Fruit fly (Drosophila melanogaster) whole organism, embryonic: ENCODE results near the gene CG17633.

Source experiments
- ATbp ChIP-seq: fragments of 200-800 bp; sonication (Bioruptor generic); optimal IDR thresholded peaks from 2 replicates; lab custom pipeline; 2017; ENCODE audit warnings: missing biosample characterization, mild to moderate bottlenecking, missing genetic modification characterization, missing genetic modification reagents
- B-H2 ChIP-seq: fragments of 200-800 bp; sonication (Bioruptor generic); optimal IDR thresholded peaks from 2 replicates; lab custom pipeline; 2018; ENCODE audit warnings: missing biosample characterization, mild to moderate bottlenecking, missing genetic modification characterization
- BEAF-32 ChIP-seq: fragments of 200-800 bp; sonication (Bioruptor generic); optimal IDR thresholded peaks from 3 replicates; lab custom pipeline; 2017; ENCODE audit warnings: missing biosample characterization, missing genetic modification characterization, mild to moderate bottlenecking, moderate library complexity, missing genetic modification reagents
- CG11560 ChIP-seq: fragments of 200-800 bp; sonication (Bioruptor generic); IDR thresholded peaks from 3 replicates; pipeline ENCODE4 v1.3.6; 2022; ENCODE audit warnings: missing biosample characterization, missing genetic modification characterization
- CG12219 ChIP-seq: fragments of 200-800 bp; sonication (Bioruptor generic); optimal IDR thresholded peaks from 3 replicates; lab custom pipeline; 2018; ENCODE audit warnings: missing biosample characterization, mild to moderate bottlenecking, missing genetic modification characterization
- CG13424 ChIP-seq: fragments of 200-800 bp; sonication (Bioruptor generic); optimal IDR thresholded peaks from 2 replicates; lab custom pipeline; 2019; ENCODE audit warnings: missing biosample characterization, mild to moderate bottlenecking, missing genetic modification characterization, moderate library complexity
- CG14710 ChIP-seq: fragments of 200-800 bp; sonication (Bioruptor generic); optimal IDR thresholded peaks from 3 replicates; lab custom pipeline; 2019; ENCODE audit warnings: missing biosample characterization, mild to moderate bottlenecking, missing genetic modification characterization, moderate library complexity
- CG1647 ChIP-seq: fragments of 200-800 bp; sonication (Bioruptor generic); optimal IDR thresholded peaks from 3 replicates; lab custom pipeline; 2016; ENCODE audit warnings: missing biosample characterization, missing genetic modification characterization
- CG17359 ChIP-seq: fragments of 200-800 bp; sonication (Bioruptor generic); optimal IDR thresholded peaks from 3 replicates; lab custom pipeline; 2018; ENCODE audit warnings: missing biosample characterization, mild to moderate bottlenecking, missing genetic modification characterization, moderate library complexity
- CG2116 ChIP-seq: fragments of 200-800 bp; sonication (Bioruptor generic); optimal IDR thresholded peaks from 3 replicates; lab custom pipeline; 2018; ENCODE audit warnings: missing biosample characterization, mild to moderate bottlenecking, missing genetic modification characterization
- CG2678 ChIP-seq: fragments of 200-800 bp; sonication (Bioruptor generic); optimal IDR thresholded peaks from 3 replicates; lab custom pipeline; 2019; ENCODE audit warnings: missing biosample characterization, mild to moderate bottlenecking, missing genetic modification characterization, moderate library complexity
- CG32532 ChIP-seq: fragments of 200-800 bp; sonication (Bioruptor generic); IDR thresholded peaks from 2 replicates; pipeline ENCODE4 v1.3.6; 2022; ENCODE audit warnings: missing biosample characterization, missing genetic modification characterization
- CG4282 ChIP-seq: fragments of 200-800 bp; sonication (Bioruptor generic); optimal IDR thresholded peaks from 2 replicates; lab custom pipeline; 2016; ENCODE audit warnings: missing biosample characterization, missing genetic modification characterization
- CG4328 ChIP-seq: fragments of 200-800 bp; sonication (Bioruptor generic); optimal IDR thresholded peaks from 3 replicates; lab custom pipeline; 2017; ENCODE audit warnings: missing biosample characterization, missing genetic modification reagents, missing genetic modification characterization
- CG5953 ChIP-seq: fragments of 200-800 bp; sonication (Bioruptor generic); IDR thresholded peaks from 2 replicates; pipeline ENCODE4 v1.3.6; 2022; ENCODE audit warnings: missing biosample characterization, missing genetic modification characterization
- CG6175 ChIP-seq: fragments of 200-800 bp; sonication (Bioruptor generic); IDR thresholded peaks from 3 replicates; pipeline ENCODE4 v1.3.6; 2022; ENCODE audit warnings: missing biosample characterization, missing genetic modification characterization
- CG9817 ChIP-seq: fragments of 200-800 bp; sonication (Bioruptor generic); optimal IDR thresholded peaks from 2 replicates; lab custom pipeline; 2018; ENCODE audit warnings: missing biosample characterization, mild to moderate bottlenecking, missing genetic modification characterization, moderate library complexity
- CTCF ChIP-seq: fragments of 200-800 bp; sonication (Bioruptor generic); optimal IDR thresholded peaks from 2 replicates; lab custom pipeline; 2017; ENCODE audit warnings: missing biosample characterization, mild to moderate bottlenecking, missing genetic modification characterization, moderate library complexity
- CkIIα-i1 ChIP-seq: fragments of 200-800 bp; sonication (Bioruptor generic); IDR thresholded peaks from 2 replicates; pipeline ENCODE4 v1.3.6; 2022; ENCODE audit warnings: missing biosample characterization, missing genetic modification characterization
- CoRest ChIP-seq: fragments of 200-800 bp; sonication (Bioruptor generic); optimal IDR thresholded peaks from 3 replicates; lab custom pipeline; 2018; ENCODE audit warnings: missing biosample characterization, mild to moderate bottlenecking, missing genetic modification characterization, moderate library complexity
- Dbx ChIP-seq: fragments of 200-800 bp; sonication (Bioruptor generic); IDR thresholded peaks from 3 replicates; pipeline ENCODE4 v1.3.6; 2022; ENCODE audit warnings: missing biosample characterization, missing genetic modification characterization
- Deaf1 ChIP-seq: fragments of 200-800 bp; optimal IDR thresholded peaks from 3 replicates; lab custom pipeline; 2019; ENCODE audit warnings: missing biosample characterization, mild to moderate bottlenecking, missing genetic modification characterization, moderate library complexity
- Dref ChIP-seq: fragments of 200-800 bp; sonication (Bioruptor generic); IDR thresholded peaks from 2 replicates; pipeline ENCODE4 v1.3.6; 2022; ENCODE audit warnings: missing biosample characterization, missing genetic modification characterization
- HmgD ChIP-seq: fragments of 200-800 bp; sonication (Bioruptor generic); optimal IDR thresholded peaks from 3 replicates; lab custom pipeline; 2016; ENCODE audit warnings: missing biosample characterization, missing genetic modification characterization
- MESR4 ChIP-seq: fragments of 200-800 bp; sonication (Bioruptor generic); optimal IDR thresholded peaks from 2 replicates; lab custom pipeline; 2018; ENCODE audit warnings: missing biosample characterization, mild to moderate bottlenecking, missing genetic modification characterization, moderate library complexity
- MTF-1 ChIP-seq: fragments of 200-800 bp; sonication (Bioruptor generic); optimal IDR thresholded peaks from 2 replicates; lab custom pipeline; 2018; ENCODE audit warnings: missing biosample characterization, mild to moderate bottlenecking, missing genetic modification characterization, borderline replicate concordance
- Mrtf ChIP-seq: fragments of 200-800 bp; sonication (Bioruptor generic); IDR thresholded peaks from 3 replicates; pipeline ENCODE4 v1.3.6; 2022; ENCODE audit warnings: missing biosample characterization, missing genetic modification characterization
- Nf-YB ChIP-seq: fragments of 200-800 bp; sonication (Bioruptor generic); optimal IDR thresholded peaks from 3 replicates; lab custom pipeline; 2019; ENCODE audit warnings: missing biosample characterization, mild to moderate bottlenecking, missing genetic modification characterization, moderate library complexity
- Side ChIP-seq: fragments of 200-800 bp; sonication (Bioruptor generic); optimal IDR thresholded peaks from 2 replicates; lab custom pipeline; 2016; ENCODE audit warnings: missing biosample characterization, missing genetic modification characterization
- Sry-δ ChIP-seq: fragments of 200-800 bp; sonication (Bioruptor generic); optimal IDR thresholded peaks from 2 replicates; lab custom pipeline; 2016; ENCODE audit warnings: missing biosample characterization, missing genetic modification characterization
- cas ChIP-seq: fragments of 200-800 bp; sonication (Bioruptor generic); IDR thresholded peaks from 2 replicates; pipeline ENCODE4 v1.3.6; 2022; ENCODE audit warnings: missing biosample characterization, missing genetic modification characterization
- caup ChIP-seq: fragments of 200-800 bp; sonication (Bioruptor generic); optimal IDR thresholded peaks from 3 replicates; lab custom pipeline; 2017; ENCODE audit warnings: missing biosample characterization, mild to moderate bottlenecking, missing genetic modification characterization, moderate library complexity; ENCODE audit not compliant: severe bottlenecking
- corto ChIP-seq: fragments of 200-800 bp; sonication (Bioruptor generic); optimal IDR thresholded peaks from 2 replicates; lab custom pipeline; 2016; ENCODE audit warnings: missing biosample characterization, mild to moderate bottlenecking, missing genetic modification characterization, moderate library complexity
- crc ChIP-seq: fragments of 200-800 bp; sonication (Bioruptor generic); optimal IDR thresholded peaks from 2 replicates; lab custom pipeline; 2016; ENCODE audit warnings: missing biosample characterization, missing genetic modification characterization
- dm ChIP-seq: fragments of 200-800 bp; sonication (Bioruptor generic); optimal IDR thresholded peaks from 3 replicates; lab custom pipeline; 2016; ENCODE audit warnings: missing biosample characterization, missing genetic modification characterization
- eve ChIP-seq, 2 experiments: fragments of >200 bp; optimal IDR thresholded peaks; 2 replicates each; lab custom pipeline; 2017; ENCODE audit warnings: missing biosample characterization in 2 of 2, missing genetic modification characterization in 2 of 2
- fd96Cb ChIP-seq: fragments of 200-800 bp; sonication (Bioruptor generic); optimal IDR thresholded peaks from 2 replicates; lab custom pipeline; 2018; ENCODE audit warnings: missing biosample characterization, mild to moderate bottlenecking, missing genetic modification characterization, moderate library complexity
- ftz-f1 ChIP-seq: fragments of 200-800 bp; sonication (Bioruptor generic); optimal IDR thresholded peaks from 2 replicates; lab custom pipeline; 2016; ENCODE audit warnings: missing biosample characterization, missing genetic modification characterization
- h ChIP-seq: fragments of >200 bp; optimal IDR thresholded peaks from 2 replicates; lab custom pipeline; 2017
- hkb ChIP-seq, 2 experiments: fragments of 200-800 bp in 1 of 2; fragments of >200 bp in 1 of 2; sonication (Bioruptor generic) in 1 of 2; IDR thresholded peaks in 1 of 2; optimal IDR thresholded peaks in 1 of 2; 2 replicates each; pipeline versions ENCODE4 v1.3.6 to Lab custom; 2017 to 2022; ENCODE audit warnings: missing biosample characterization in 1 of 2, missing genetic modification characterization in 1 of 2
- ind ChIP-seq: fragments of 200-800 bp; sonication (Bioruptor generic); optimal IDR thresholded peaks from 3 replicates; lab custom pipeline; 2016; ENCODE audit warnings: missing biosample characterization, missing genetic modification characterization
- kah ChIP-seq: fragments of 200-800 bp; sonication (Bioruptor generic); optimal IDR thresholded peaks from 2 replicates; lab custom pipeline; 2018; ENCODE audit warnings: missing biosample characterization, mild to moderate bottlenecking, missing genetic modification characterization
- luna ChIP-seq: fragments of 200-800 bp; sonication (Bioruptor generic); optimal IDR thresholded peaks from 2 replicates; lab custom pipeline; 2016; ENCODE audit warnings: missing biosample characterization, missing genetic modification characterization
- oc ChIP-seq: fragments of 200-800 bp; sonication (Bioruptor generic); optimal IDR thresholded peaks from 2 replicates; lab custom pipeline; 2018; ENCODE audit warnings: missing biosample characterization, mild to moderate bottlenecking, missing genetic modification characterization, moderate library complexity
- prd ChIP-seq, 3 experiments: fragments of >200 bp in 2 of 3; fragments of 200-800 bp in 1 of 3; sonication (Bioruptor generic) in 1 of 3; optimal IDR thresholded peaks in 2 of 3; IDR thresholded peaks in 1 of 3; 2 replicates in 2 of 3; 3 replicates in 1 of 3; pipeline versions ENCODE4 v1.3.6 to Lab custom; 2017 to 2022; ENCODE audit warnings: missing biosample characterization in 1 of 3, missing genetic modification characterization in 1 of 3
- row ChIP-seq: fragments of 200-800 bp; sonication (Bioruptor generic); IDR thresholded peaks from 3 replicates; pipeline ENCODE4 v1.3.6; 2022; ENCODE audit warnings: missing biosample characterization, missing genetic modification characterization
- salm ChIP-seq: fragments of 200-800 bp; sonication (Bioruptor generic); optimal IDR thresholded peaks from 2 replicates; lab custom pipeline; 2018; ENCODE audit warnings: missing biosample characterization, mild to moderate bottlenecking, missing genetic modification characterization
- sisA ChIP-seq: fragments of 200-800 bp; sonication (Bioruptor generic); IDR thresholded peaks from 2 replicates; pipeline ENCODE4 v1.3.6; 2022; ENCODE audit warnings: missing biosample characterization, missing genetic modification characterization
- tap ChIP-seq: fragments of 200-800 bp; optimal IDR thresholded peaks from 3 replicates; lab custom pipeline; 2019; ENCODE audit warnings: missing biosample characterization, mild to moderate bottlenecking, missing genetic modification characterization, moderate library complexity
- zen2 ChIP-seq: fragments of 200-800 bp; sonication (Bioruptor generic); IDR thresholded peaks from 3 replicates; pipeline ENCODE4 v1.3.6; 2022; ENCODE audit warnings: missing biosample characterization, missing genetic modification characterization; ENCODE audit not compliant: partially characterized antibody

The CG17633 gene

dm6 chr2L:9758856-9759255, 10.0 kb upstream of the CG17633 start (continued):
- TF ChIP-seq oc (tag; lab: Kevin White, UChicago) (peak; percentile 42), salm (tag; lab: Kevin White, UChicago) (no peak), CkIIα-i1 (GFP tag; lab: Robert Waterston, UW) (no peak; the same call in 1 of the 2 replicates), ind (GFP tag; lab: Kevin White, UChicago) (peak; percentile 55), CG6175 (peak; percentile 96), CG12219 (GFP tag; lab: Kevin White, UChicago) (peak; percentile 30), h (lab: Kevin White, UChicago) (no peak), CG13424 (tag; lab: Kevin White, UChicago) (peak; percentile 50), Mrtf (GFP tag; lab: Robert Waterston, UW) (peak; percentile 54; the same call in 1 of the 3 replicates), CG14710 (peak; percentile 53), ftz-f1 (GFP tag; lab: Kevin White, UChicago) (no peak), CG4328 (peak; percentile 11), B-H2 (GFP tag; lab: Kevin White, UChicago) (peak; percentile 78), CG1647 (peak; percentile 53), corto (GFP tag; lab: Kevin White, UChicago) (no peak), CTCF (GFP tag; lab: Kevin White, UChicago) (peak; percentile 24), MTF-1 (GFP tag; lab: Kevin White, UChicago) (peak; percentile 6), zen2 (GFP tag; lab: Robert Waterston, UW) (peak; percentile 88), tap (tag; lab: Kevin White, UChicago) (peak; percentile 7), CG4282 (GFP tag; lab: Kevin White, UChicago) (peak; percentile 4), cas (GFP tag; lab: Robert Waterston, UW) (peak; percentile 60; the same call in 1 of the 2 replicates), BEAF-32 (GFP tag; lab: Kevin White, UChicago) (peak; percentile 91), Dref (peak; percentile 52), CG17359 (peak; percentile 42), caup (peak; percentile 45), Deaf1 (tag; lab: Kevin White, UChicago) (peak; percentile 96), ATbp (no peak), Sry-δ (GFP tag; lab: Kevin White, UChicago) (peak; percentile 93), Side (GFP tag; lab: Kevin White, UChicago) (no peak), HmgD (GFP tag; lab: Kevin White, UChicago) (peak; percentile 79), crc (no peak), MESR4 (GFP tag; lab: Kevin White, UChicago) (peak; percentile 80), Nf-YB (GFP tag; lab: Kevin White, UChicago) (peak; percentile 1), luna (GFP tag; lab: Kevin White, UChicago) (peak; percentile 40), CG2678 (tag; lab: Kevin White, UChicago) (peak; percentile 58), prd (optimal IDR thresholded peaks at IDR 0.05; lab: Kevin White, UChicago) (no peak), prd (GFP tag; IDR thresholded peaks at IDR 0.05; lab: Robert Waterston, UW) (peak; percentile 88), row (GFP tag; lab: Robert Waterston, UW) (peak; percentile 96), CG2116 (GFP tag; lab: Kevin White, UChicago) (peak; percentile 69), kah (no peak), CG9817 (tag; lab: Kevin White, UChicago) (peak; percentile 59), sisA (peak; percentile 68), fd96Cb (tag; lab: Kevin White, UChicago) (no peak), CG5953 (GFP tag; lab: Robert Waterston, UW) (0 out of 2 replicates have a peak, but pooled peaks have one; percentile 18), dm (GFP tag; lab: Kevin White, UChicago) (peak; percentile 67), hkb (optimal IDR thresholded peaks at IDR 0.05; lab: Kevin White, UChicago) (no peak), hkb (GFP tag; IDR thresholded peaks at IDR 0.05; lab: Robert Waterston, UW) (no peak), CoRest (tag; lab: Kevin White, UChicago) (peak; percentile 70), eve (GFP tag; optimal IDR thresholded peaks at IDR 0.05; lab: Kevin White, UChicago) (no peak), Dbx (peak; percentile 82), CG32532 (GFP tag; lab: Robert Waterston, UW) (peak; percentile 80), CG11560 (peak; percentile 71; the same call in 2 of the 3 replicates)
